Fruit fly (Drosophila melanogaster): ENCODE results near the gene hoe1.
A peak's percentile ranks its signal among the peaks of the same experiment; 100 is the strongest.

The hoe1 gene

DNA sequence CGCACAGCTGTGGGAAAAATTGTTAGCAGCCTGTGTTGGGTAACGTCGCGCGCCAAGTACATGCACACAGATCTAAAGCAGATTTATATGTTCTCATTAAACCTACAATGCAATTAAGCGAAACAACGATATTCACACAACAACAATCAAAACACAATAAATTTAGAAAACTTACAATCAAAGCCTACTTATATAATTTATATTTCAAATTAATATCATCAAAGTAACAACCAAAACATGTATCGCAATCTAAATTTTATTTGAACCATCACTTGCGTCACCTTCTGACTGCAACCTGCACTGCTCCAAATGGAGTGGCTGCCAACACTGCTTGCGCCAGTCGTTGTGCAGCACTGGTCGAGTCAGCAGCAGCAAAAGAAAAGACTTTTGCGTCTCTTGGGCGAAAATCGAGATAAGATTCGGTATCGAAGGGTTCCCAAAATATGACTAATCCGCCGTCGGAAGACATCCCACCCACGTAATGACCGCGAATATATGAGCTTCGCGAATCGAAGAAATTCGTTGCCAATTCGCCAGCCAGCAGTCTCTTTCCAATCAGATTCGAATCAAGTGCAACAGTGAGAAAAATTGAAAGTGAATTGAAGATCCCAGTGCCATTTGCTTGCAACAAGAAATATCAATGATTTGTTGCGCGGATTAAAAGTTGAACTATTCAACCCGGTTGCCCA is 49.2 kb upstream of the hoe1 start, which contains the start of the genes CG8892 and CG34126 (continued):
- TF ChIP-seq Asciz (GFP tag; optimal IDR thresholded peaks at IDR 0.05) = peak; percentile 93
- peak; percentile 74 for TF ChIP-seq zf30C (GFP tag; optimal IDR thresholded peaks at IDR 0.05)
- peak; percentile 97 for TF ChIP-seq Meics (GFP tag; optimal IDR thresholded peaks at IDR 0.05)
- TF ChIP-seq CG3163 (GFP tag; optimal IDR thresholded peaks at IDR 0.05) = peak; percentile 84
- peak; percentile 85 for TF ChIP-seq crc (GFP tag; optimal IDR thresholded peaks at IDR 0.05)
- peak; percentile 82 for TF ChIP-seq CG11398 (GFP tag; optimal IDR thresholded peaks at IDR 0.05)
- TF ChIP-seq CG6765 (GFP tag; optimal IDR thresholded peaks at IDR 0.05) = peak; percentile 91
- TF ChIP-seq CG12155 (GFP tag; optimal IDR thresholded peaks at IDR 0.05) = peak; percentile 97
- TF ChIP-seq CG6272 (GFP tag; IDR thresholded peaks at IDR 0.05) = peak; percentile 97
- TF ChIP-seq CG2889 (GFP tag; IDR thresholded peaks at IDR 0.05) = peak; percentile 95
- TF ChIP-seq exex (tag; optimal IDR thresholded peaks at IDR 0.05) = peak; percentile 83
- peak; percentile 87 for TF ChIP-seq CG8281 (tag; optimal IDR thresholded peaks at IDR 0.05)
- peak; percentile 82 for TF ChIP-seq run (tag; optimal IDR thresholded peaks at IDR 0.05)
- TF ChIP-seq Lpt (GFP tag; optimal IDR thresholded peaks at IDR 0.05) = no peak
- peak; percentile 80 for TF ChIP-seq Adf1 (GFP tag; IDR thresholded peaks at IDR 0.05)
- TF ChIP-seq CG17359 (tag; optimal IDR thresholded peaks at IDR 0.05) = peak; percentile 96
- TF ChIP-seq GATAe (GFP tag; conservative IDR thresholded peaks at IDR 0.05) = peak; percentile 89
- no peak for TF ChIP-seq CG12769 (tag; optimal IDR thresholded peaks at IDR 0.05)
- peak; percentile 90 for TF ChIP-seq CG6813 (GFP tag; optimal IDR thresholded peaks at IDR 0.05)
- TF ChIP-seq Ptx1 (GFP tag; IDR thresholded peaks at IDR 0.05) = peak; percentile 98
- TF ChIP-seq D19B (GFP tag; optimal IDR thresholded peaks at IDR 0.05) = peak; percentile 91
- no peak for TF ChIP-seq cg (GFP tag; optimal IDR thresholded peaks at IDR 0.05)
- peak; percentile 75 for TF ChIP-seq CG15479 (GFP tag; optimal IDR thresholded peaks at IDR 0.05)
- peak; percentile 96 for TF ChIP-seq grau (tag; optimal IDR thresholded peaks at IDR 0.05)
- TF ChIP-seq crol (GFP tag; IDR thresholded peaks at IDR 0.05) = no peak
- peak; percentile 97 for TF ChIP-seq Ssrp (tag; optimal IDR thresholded peaks at IDR 0.05)
- TF ChIP-seq CG17612 (GFP tag; IDR thresholded peaks at IDR 0.05) = peak; percentile 87
- peak in 1 of 2 experiments; percentile 84 for TF ChIP-seq eve (GFP tag; optimal IDR thresholded peaks at IDR 0.05)
- peak; percentile 87 for TF ChIP-seq CG33213 (GFP tag; optimal IDR thresholded peaks at IDR 0.05)
- TF ChIP-seq CG18011 (GFP tag; optimal IDR thresholded peaks at IDR 0.05) = peak; percentile 90
- TF ChIP-seq knrl (GFP tag; IDR thresholded peaks at IDR 0.05; ENCODE audit: partially characterized antibody) = peak; percentile 55
- TF ChIP-seq fd102C (GFP tag; optimal IDR thresholded peaks at IDR 0.05) = peak; percentile 68
- TF ChIP-seq CG31365 (tag; optimal IDR thresholded peaks at IDR 0.05) = peak; percentile 66
- TF ChIP-seq sens-2 (GFP tag; IDR thresholded peaks at IDR 0.05) = peak; percentile 77
- TF ChIP-seq tll (GFP tag; optimal IDR thresholded peaks at IDR 0.05) = peak; percentile 67 to 95
- TF ChIP-seq CG8388 (GFP tag; optimal IDR thresholded peaks at IDR 0.05) = peak; percentile 93
- peak; percentile 98 for TF ChIP-seq Dip3 (GFP tag; optimal IDR thresholded peaks at IDR 0.05)
- TF ChIP-seq ewg (GFP tag; optimal IDR thresholded peaks at IDR 0.05) = peak; percentile 95
- TF ChIP-seq luna (GFP tag; optimal IDR thresholded peaks at IDR 0.05) = peak; percentile 87
- peak; percentile 99 for TF ChIP-seq pum (GFP tag; optimal IDR thresholded peaks at IDR 0.05)
- no peak for TF ChIP-seq fru (optimal IDR thresholded peaks at IDR 0.05)
- TF ChIP-seq tin (GFP tag; optimal IDR thresholded peaks at IDR 0.05) = peak; percentile 99
- peak; percentile 99 for TF ChIP-seq ind (GFP tag; optimal IDR thresholded peaks at IDR 0.05)
- peak; percentile 99 for TF ChIP-seq CG4404 (GFP tag; IDR thresholded peaks at IDR 0.05)
- TF ChIP-seq CG13287 (GFP tag; IDR thresholded peaks at IDR 0.05; ENCODE audit: partially characterized antibody) = peak; percentile 30; the same call in 1 of the 2 replicates
- TF ChIP-seq CG8944 (GFP tag; optimal IDR thresholded peaks at IDR 0.05) = peak; percentile 96
- peak; percentile 81 for TF ChIP-seq Awh (GFP tag; IDR thresholded peaks at IDR 0.05)
- peak; percentile 97 for TF ChIP-seq CG31388 (GFP tag; optimal IDR thresholded peaks at IDR 0.05)
- peak; percentile 97 for TF ChIP-seq fd96Cb (tag; optimal IDR thresholded peaks at IDR 0.05)

Data from whole organism, embryonic.